Fruit fly (Drosophila melanogaster) whole organism, prepupa: ENCODE results near the gene CG9784.

Experiments used
- Blimp-1 ChIP-seq: fragments of 200-800 bp; sonication (Bioruptor generic); optimal IDR thresholded peaks from 3 replicates; lab custom pipeline; 2017; ENCODE audit warnings: missing biosample characterization, missing genetic modification characterization, mild to moderate bottlenecking, moderate library complexity, missing genetic modification reagents
- CG10631 ChIP-seq: fragments of 200-800 bp; sonication (Bioruptor generic); optimal IDR thresholded peaks from 2 replicates; lab custom pipeline; 2016; ENCODE audit warnings: missing biosample characterization, missing genetic modification characterization
- CG10669 ChIP-seq: fragments of 200-800 bp; sonication (Bioruptor generic); optimal IDR thresholded peaks from 3 replicates; lab custom pipeline; 2018; ENCODE audit warnings: missing biosample characterization, mild to moderate bottlenecking, missing genetic modification characterization, moderate library complexity
- CG11902 ChIP-seq: fragments of 200-800 bp; sonication (Bioruptor generic); optimal IDR thresholded peaks from 3 replicates; lab custom pipeline; 2016; ENCODE audit warnings: missing biosample characterization, missing genetic modification characterization
- CG15336 ChIP-seq: fragments of 200-800 bp; sonication (Bioruptor generic); IDR thresholded peaks from 2 replicates; pipeline ENCODE4 v1.3.6; 2022; ENCODE audit warnings: missing biosample characterization, missing genetic modification characterization
- CG1621 ChIP-seq: fragments of 200-800 bp; sonication (Bioruptor generic); optimal IDR thresholded peaks from 3 replicates; lab custom pipeline; 2018; ENCODE audit warnings: missing biosample characterization, mild to moderate bottlenecking, missing genetic modification characterization
- CG16779 ChIP-seq: fragments of 200-800 bp; sonication (Bioruptor generic); optimal IDR thresholded peaks from 3 replicates; lab custom pipeline; 2017; ENCODE audit warnings: missing biosample characterization, mild to moderate bottlenecking, missing genetic modification characterization
- CG31627 ChIP-seq: fragments of 200-800 bp; sonication (Bioruptor generic); optimal IDR thresholded peaks from 3 replicates; lab custom pipeline; 2016; ENCODE audit warnings: missing biosample characterization, missing genetic modification characterization
- CG32006 ChIP-seq: fragments of 200-800 bp; sonication (Bioruptor generic); optimal IDR thresholded peaks from 3 replicates; lab custom pipeline; 2017; ENCODE audit warnings: missing biosample characterization, mild to moderate bottlenecking, missing genetic modification characterization
- CG34406 ChIP-seq: fragments of 200-800 bp; sonication (Bioruptor generic); optimal IDR thresholded peaks from 3 replicates; lab custom pipeline; 2016; ENCODE audit warnings: missing biosample characterization, missing genetic modification characterization
- CG3919 ChIP-seq: fragments of 200-800 bp; sonication (Bioruptor generic); optimal IDR thresholded peaks from 3 replicates; lab custom pipeline; 2016; ENCODE audit warnings: missing biosample characterization, missing genetic modification characterization
- CG6163 ChIP-seq: fragments of 200-800 bp; sonication (Bioruptor generic); IDR thresholded peaks from 3 replicates; pipeline ENCODE4 v1.3.6; 2022; ENCODE audit warnings: missing biosample characterization, missing genetic modification characterization
- CG6276 ChIP-seq: fragments of 200-800 bp; sonication (Bioruptor generic); optimal IDR thresholded peaks from 2 replicates; lab custom pipeline; 2017; ENCODE audit warnings: missing biosample characterization, mild to moderate bottlenecking, missing genetic modification characterization
- CG6792 ChIP-seq: fragments of 200-800 bp; sonication (Bioruptor generic); optimal IDR thresholded peaks from 3 replicates; lab custom pipeline; 2016; ENCODE audit warnings: missing biosample characterization, missing genetic modification characterization
- CG6808 ChIP-seq: fragments of 200-800 bp; sonication (Bioruptor generic); optimal IDR thresholded peaks from 3 replicates; lab custom pipeline; 2017; ENCODE audit warnings: missing biosample characterization, missing genetic modification characterization, mild to moderate bottlenecking, moderate library complexity, missing genetic modification reagents
- CG8119 ChIP-seq: fragments of 200-800 bp; sonication (Bioruptor generic); IDR thresholded peaks from 3 replicates; pipeline ENCODE4 v1.3.6; 2022; ENCODE audit warnings: missing biosample characterization, missing genetic modification characterization
- CG8632 ChIP-seq: fragments of 200-800 bp; sonication (Bioruptor generic); optimal IDR thresholded peaks from 3 replicates; lab custom pipeline; 2016; ENCODE audit warnings: missing biosample characterization, missing genetic modification characterization
- CG9139 ChIP-seq: fragments of 200-800 bp; sonication (Bioruptor generic); optimal IDR thresholded peaks from 3 replicates; lab custom pipeline; 2017; ENCODE audit warnings: missing biosample characterization, mild to moderate bottlenecking, missing genetic modification characterization
- Eip75B ChIP-seq: fragments of 200-800 bp; sonication (Bioruptor generic); optimal IDR thresholded peaks from 3 replicates; lab custom pipeline; 2016; ENCODE audit warnings: missing biosample characterization, missing genetic modification characterization
- Eip78C ChIP-seq: fragments of 200-800 bp; sonication (Bioruptor generic); peaks from one replicate; lab custom pipeline; 2016; ENCODE audit warnings: missing biosample characterization, missing genetic modification characterization
- Ets96B ChIP-seq: fragments of 200-800 bp; optimal IDR thresholded peaks from 2 replicates; lab custom pipeline; 2019; ENCODE audit warnings: missing biosample characterization, mild to moderate bottlenecking, missing genetic modification characterization, moderate library complexity
- Gug ChIP-seq: fragments of 200-800 bp; sonication (Bioruptor generic); IDR thresholded peaks from 2 replicates; pipeline ENCODE4 v1.3.6; 2022; ENCODE audit warnings: missing biosample characterization, missing genetic modification characterization
- Hr39 ChIP-seq: fragments of 200-800 bp; sonication (Bioruptor generic); optimal IDR thresholded peaks from 2 replicates; lab custom pipeline; 2016; ENCODE audit warnings: missing biosample characterization, missing genetic modification characterization
- Hr4 ChIP-seq: fragments of 200-800 bp; sonication (Bioruptor generic); optimal IDR thresholded peaks from 3 replicates; lab custom pipeline; 2016; ENCODE audit warnings: missing biosample characterization, missing genetic modification characterization
- Lpt ChIP-seq: fragments of 200-800 bp; sonication (Bioruptor generic); optimal IDR thresholded peaks from 3 replicates; lab custom pipeline; 2016; ENCODE audit warnings: missing biosample characterization, missing genetic modification characterization
- Met ChIP-seq: fragments of 200-800 bp; sonication (Bioruptor generic); optimal IDR thresholded peaks from 3 replicates; lab custom pipeline; 2016; ENCODE audit warnings: missing biosample characterization, missing genetic modification characterization
- Smox ChIP-seq: fragments of 200-800 bp; sonication (Bioruptor generic); optimal IDR thresholded peaks from 3 replicates; lab custom pipeline; 2016; ENCODE audit warnings: missing biosample characterization, missing genetic modification characterization
- Sox102F ChIP-seq: fragments of 200-800 bp; sonication (Bioruptor generic); optimal IDR thresholded peaks from 2 replicates; lab custom pipeline; 2016; ENCODE audit warnings: missing biosample characterization, mild to moderate bottlenecking, missing genetic modification characterization
- Sox14 ChIP-seq: fragments of 200-800 bp; sonication (Bioruptor generic); optimal IDR thresholded peaks from 3 replicates; lab custom pipeline; 2016; ENCODE audit warnings: missing biosample characterization, missing genetic modification characterization
- achi ChIP-seq: fragments of 200-800 bp; sonication (Bioruptor generic); optimal IDR thresholded peaks from 3 replicates; lab custom pipeline; 2016; ENCODE audit warnings: missing biosample characterization, missing genetic modification characterization
- acj6 ChIP-seq: fragments of 200-800 bp; sonication (Bioruptor generic); optimal IDR thresholded peaks from 3 replicates; lab custom pipeline; 2016; ENCODE audit warnings: missing biosample characterization, missing genetic modification characterization
- cyc ChIP-seq: fragments of 200-800 bp; sonication (Bioruptor generic); optimal IDR thresholded peaks from 3 replicates; lab custom pipeline; 2016; ENCODE audit warnings: missing biosample characterization, missing genetic modification characterization
- eg ChIP-seq: fragments of 200-800 bp; sonication (Bioruptor generic); IDR thresholded peaks from 3 replicates; pipeline ENCODE4 v1.3.6; 2022; ENCODE audit warnings: missing biosample characterization, missing genetic modification characterization
- esn ChIP-seq: fragments of 200-800 bp; sonication (Bioruptor generic); optimal IDR thresholded peaks from 2 replicates; lab custom pipeline; 2016; ENCODE audit warnings: missing biosample characterization, mild to moderate bottlenecking, missing genetic modification characterization, moderate library complexity
- fd59A ChIP-seq: fragments of 200-800 bp; sonication (Bioruptor generic); optimal IDR thresholded peaks from 2 replicates; lab custom pipeline; 2017; ENCODE audit warnings: missing biosample characterization, mild to moderate bottlenecking, missing genetic modification characterization, missing genetic modification reagents
- fkh ChIP-seq: fragments of 200-800 bp; sonication (Bioruptor generic); optimal IDR thresholded peaks from 3 replicates; lab custom pipeline; 2017; ENCODE audit warnings: missing biosample characterization, mild to moderate bottlenecking, missing genetic modification characterization, moderate library complexity
- lz ChIP-seq: fragments of 200-800 bp; sonication (Bioruptor generic); optimal IDR thresholded peaks from 3 replicates; lab custom pipeline; 2016; ENCODE audit warnings: missing biosample characterization, missing genetic modification characterization
- net ChIP-seq: fragments of 200-800 bp; sonication (Bioruptor generic); optimal IDR thresholded peaks from 3 replicates; lab custom pipeline; 2016; ENCODE audit warnings: missing biosample characterization, missing genetic modification characterization
- pdm3 ChIP-seq: fragments of 200-800 bp; sonication (Bioruptor generic); optimal IDR thresholded peaks from 3 replicates; lab custom pipeline; 2016; ENCODE audit warnings: missing biosample characterization, missing genetic modification characterization
- spab ChIP-seq: fragments of 200-800 bp; sonication (Bioruptor generic); optimal IDR thresholded peaks from 2 replicates; lab custom pipeline; 2017; ENCODE audit warnings: missing biosample characterization, mild to moderate bottlenecking, missing genetic modification characterization, missing genetic modification reagents
- ss ChIP-seq, 2 experiments: fragments of 200-800 bp; sonication (Bioruptor generic); optimal IDR thresholded peaks; 2 replicates in 1 of 2; 3 replicates in 1 of 2; lab custom pipeline; 2017 to 2018; ENCODE audit warnings: mild to moderate bottlenecking in 2 of 2, missing biosample characterization in 2 of 2, missing genetic modification characterization in 2 of 2, moderate library complexity in 1 of 2
- topi ChIP-seq: fragments of 200-800 bp; sonication (Bioruptor generic); optimal IDR thresholded peaks from 3 replicates; lab custom pipeline; 2016; ENCODE audit warnings: missing biosample characterization, missing genetic modification characterization

Gene CG9784

DNA sequence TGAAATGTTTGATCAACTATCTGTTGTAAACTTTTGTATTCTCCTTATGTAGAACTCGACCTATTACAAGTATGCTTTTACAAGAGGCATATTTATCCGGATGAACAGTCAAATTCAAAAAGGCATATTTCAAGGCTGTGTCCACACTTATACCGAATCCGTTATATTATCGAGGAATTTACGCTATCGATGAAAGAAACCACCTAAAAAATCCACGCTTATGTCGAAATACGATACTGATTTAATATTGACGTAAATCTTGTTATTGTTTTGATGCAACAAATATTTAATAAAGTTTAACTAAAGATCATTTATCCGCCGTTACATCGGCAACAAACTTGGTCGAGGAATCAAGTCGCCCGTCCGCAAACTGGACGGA, 11.4 kb downstream of the CG9784 start, which contains the start of gene CG13014:
TSS of gene CG13014 (plus strand) at position 206 of the 379 bp plus-strand sequence.
- TF ChIP-seq Met (GFP tag; lab: Kevin White, UChicago) (no peak), CG1621 (no peak), CG8119 (no peak), CG11902 (GFP tag; lab: Kevin White, UChicago) (no peak), topi (GFP tag; lab: Kevin White, UChicago) (no peak)

DNA sequence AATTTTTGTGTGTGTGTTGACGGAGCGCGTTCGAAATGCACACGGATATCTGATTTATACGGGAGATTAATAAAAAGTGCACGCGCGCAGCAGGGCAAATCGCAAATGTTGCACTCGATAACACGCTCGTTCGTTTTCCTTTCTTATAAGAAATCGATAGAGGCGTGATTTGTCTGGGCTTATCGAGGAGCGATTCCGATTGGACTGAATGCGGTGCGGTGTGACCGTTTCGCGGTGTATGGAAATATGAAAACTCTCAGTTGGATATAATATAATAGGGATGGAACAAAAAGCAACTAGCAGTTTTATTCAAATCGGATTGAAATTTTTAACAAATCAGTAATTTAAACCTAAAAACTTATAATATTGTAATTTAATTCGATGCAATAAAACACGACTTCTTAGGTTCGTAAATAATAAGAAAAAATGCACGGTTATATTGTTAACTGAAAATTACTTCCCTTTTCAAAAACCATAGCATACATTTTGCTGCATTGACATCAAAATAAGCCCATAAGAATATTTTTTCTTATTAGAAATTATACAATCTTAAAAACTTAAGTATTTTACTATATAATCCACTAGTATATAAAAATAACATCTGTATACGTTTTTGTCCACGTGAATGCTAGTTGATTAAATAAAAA, 11.9 kb downstream of the CG9784 start, which contains the start of gene CanA-14F:
TSS of gene CanA-14F (minus strand) at position 152 of the 647 bp plus-strand sequence.
- TF ChIP-seq CG34406 (GFP tag; lab: Kevin White, UChicago) (no peak), cyc (GFP tag; lab: Kevin White, UChicago) (no peak), CG1621 (peak; percentile 17), Eip78C (GFP tag; lab: Kevin White, UChicago) (peak; percentile 53), Met (GFP tag; lab: Kevin White, UChicago) (no peak)
- TF ChIP-seq, all 60 proteins: peak for 2

DNA sequence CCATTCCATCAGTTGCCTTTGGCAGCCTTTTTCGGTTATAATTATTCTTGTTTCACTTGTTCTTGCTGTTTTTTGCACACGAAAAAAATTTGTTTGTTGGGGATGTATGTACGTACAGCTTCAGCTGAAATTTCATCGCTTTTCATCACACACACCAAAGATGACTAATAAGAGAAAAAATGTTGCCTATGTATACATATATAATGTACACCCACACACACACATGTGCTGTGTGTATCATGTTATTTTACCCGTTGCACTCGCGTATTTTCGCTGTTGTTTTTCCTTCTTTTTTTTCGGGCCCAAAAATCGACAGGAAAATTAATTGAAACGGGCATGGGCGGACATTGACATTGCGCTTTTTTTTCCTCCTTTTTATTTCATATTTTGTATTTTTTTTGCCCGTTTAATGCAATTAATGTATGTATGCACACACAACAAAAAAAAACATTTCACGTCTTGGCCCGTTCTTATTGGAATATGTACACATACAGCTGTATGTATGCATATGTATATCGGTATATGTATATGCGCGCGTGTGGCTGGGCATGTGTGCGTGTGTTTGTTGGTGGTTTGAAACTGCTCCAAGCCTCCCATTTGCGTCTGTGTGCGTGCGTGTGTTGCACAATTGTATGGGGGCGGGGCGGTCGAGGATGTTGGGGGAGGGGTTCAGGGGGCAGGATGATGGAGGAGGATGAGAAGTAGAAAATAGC, 12.7 kb downstream of the CG9784 start:
- TF ChIP-seq net (GFP tag; lab: Kevin White, UChicago) (peak; percentile 24), CG9139 (GFP tag; lab: Kevin White, UChicago) (peak; percentile 30), CG6276 (peak; percentile 32), ss (GFP tag; optimal IDR thresholded peaks at IDR 0.05; lab: Kevin White, UChicago) (peak; percentile 30 to 65), Gug (no peak), Eip75B (GFP tag; lab: Kevin White, UChicago) (peak; percentile 21), CG16779 (tag; lab: Kevin White, UChicago) (peak; percentile 25), Eip78C (GFP tag; lab: Kevin White, UChicago) (peak; percentile 82), spab (peak; percentile 32), fd59A (GFP tag; lab: Kevin White, UChicago) (peak; percentile 13), CG10669 (peak; percentile 19), Blimp-1 (GFP tag; lab: Kevin White, UChicago) (no peak), CG31627 (GFP tag; lab: Kevin White, UChicago) (no peak), CG6808 (peak; percentile 33), CG34406 (GFP tag; lab: Kevin White, UChicago) (no peak), Sox14 (GFP tag; lab: Kevin White, UChicago) (peak; percentile 1)

DNA sequence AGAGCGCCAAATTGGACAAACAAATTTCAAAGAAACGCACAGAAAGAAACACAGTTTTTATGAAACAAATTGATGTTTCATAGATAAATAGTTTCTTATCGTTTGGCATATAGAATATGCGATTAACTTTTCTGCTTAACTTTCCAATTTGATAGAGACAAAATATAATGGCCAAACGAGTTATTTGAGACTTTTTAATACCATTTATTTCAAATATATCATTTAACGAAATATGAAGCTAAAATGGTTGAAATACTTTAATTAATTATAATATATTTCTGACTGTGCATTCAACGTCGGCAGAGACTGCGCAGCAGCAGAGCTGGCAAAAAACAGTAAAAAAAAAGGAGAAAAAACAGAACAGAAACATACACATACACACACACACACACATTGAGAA, 13.4 kb downstream of the CG9784 start:
- TF ChIP-seq CG8119 (peak; percentile 61), CG6163 (peak; percentile 13; the same call in 1 of the 3 replicates), acj6 (GFP tag; lab: Kevin White, UChicago) (peak; percentile 18), CG32006 (peak; percentile 54), CG10631 (GFP tag; lab: Kevin White, UChicago) (peak; percentile 23), fkh (GFP tag; lab: Kevin White, UChicago) (no peak), Eip78C (GFP tag; lab: Kevin White, UChicago) (peak; percentile 67), Hr39 (GFP tag; lab: Kevin White, UChicago) (peak; percentile 3), Lpt (no peak), CG6808 (no peak), CG3919 (GFP tag; lab: Kevin White, UChicago) (peak; percentile 35), CG31627 (GFP tag; lab: Kevin White, UChicago) (no peak), Hr4 (GFP tag; lab: Kevin White, UChicago) (peak; percentile 42), topi (GFP tag; lab: Kevin White, UChicago) (peak; percentile 36), eg (GFP tag; lab: Robert Waterston, UW) (0 out of 3 replicates have a peak, but pooled peaks have one; percentile 31), Sox102F (GFP tag; lab: Kevin White, UChicago) (no peak), lz (peak; percentile 17), cyc (GFP tag; lab: Kevin White, UChicago) (no peak), achi (GFP tag; lab: Kevin White, UChicago) (peak; percentile 45), Ets96B (tag; lab: Kevin White, UChicago) (peak; percentile 36), CG6792 (GFP tag; lab: Kevin White, UChicago) (peak; percentile 18), Eip75B (GFP tag; lab: Kevin White, UChicago) (peak; percentile 38), esn (GFP tag; lab: Kevin White, UChicago) (peak; percentile 30), CG8632 (GFP tag; lab: Kevin White, UChicago) (peak; percentile 20), pdm3 (GFP tag; lab: Kevin White, UChicago) (peak; percentile 39), CG10669 (peak; percentile 19), CG15336 (GFP tag; lab: Robert Waterston, UW) (peak; percentile 69), Met (GFP tag; lab: Kevin White, UChicago) (peak; percentile 42), Blimp-1 (GFP tag; lab: Kevin White, UChicago) (no peak), Smox (peak; percentile 6)
